Fruit fly (Drosophila melanogaster): ENCODE measurements around the gene schuy.

The schuy gene

DNA sequence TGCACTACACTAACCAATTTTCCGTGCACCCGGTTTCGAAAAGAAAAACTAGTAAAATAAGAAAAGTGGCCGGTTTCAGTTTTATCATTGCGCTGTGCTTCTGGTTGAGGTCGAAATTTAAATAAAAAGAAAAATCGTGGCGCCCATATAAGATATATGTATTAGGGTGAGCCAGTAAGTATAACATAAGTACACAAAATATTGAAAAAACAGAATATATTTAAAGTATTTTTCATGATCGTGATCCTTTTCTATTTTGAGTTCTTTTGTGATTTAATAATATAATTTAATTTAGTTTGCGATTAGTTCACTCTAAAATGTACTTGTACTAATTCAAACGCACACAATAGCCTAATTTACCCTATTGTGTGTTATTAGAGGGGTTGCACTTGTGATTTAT lies 3.0 kb downstream of the schuy start, which contains the start of gene Csas:
Gene Csas, minus strand, starts transcription at position 101 of the 400 bp plus-strand sequence.
- TF ChIP-seq OdsH (GFP tag; optimal IDR thresholded peaks at IDR 0.05): no peak
- TF ChIP-seq CG15336 (GFP tag; IDR thresholded peaks at IDR 0.05): peak; percentile 29; the same call in 1 of the 2 replicates

DNA sequence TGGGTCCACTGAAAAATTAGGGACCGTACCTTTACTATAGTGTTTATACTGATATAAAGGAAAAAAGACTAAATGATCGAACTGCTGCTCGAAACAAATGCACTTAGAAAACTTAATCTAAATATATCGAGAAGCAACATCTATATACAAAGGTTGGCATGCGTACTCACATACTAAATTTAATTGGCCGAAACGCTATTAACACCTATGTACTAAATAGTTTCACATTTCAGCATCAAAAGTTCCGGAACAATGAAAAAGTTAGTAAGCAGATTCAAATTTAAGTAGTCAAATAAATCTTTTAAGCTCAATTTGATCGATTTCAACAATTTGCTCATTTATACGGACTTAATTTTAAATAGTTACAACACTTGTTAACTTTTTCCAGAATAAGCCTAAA lies 5.2 kb downstream of the schuy start, which contains the start of gene fln:
Gene fln, minus strand, starts transcription at position 101 of the 400 bp plus-strand sequence.
- no peak for TF ChIP-seq fd85E (GFP tag; optimal IDR thresholded peaks at IDR 0.05)

DNA sequence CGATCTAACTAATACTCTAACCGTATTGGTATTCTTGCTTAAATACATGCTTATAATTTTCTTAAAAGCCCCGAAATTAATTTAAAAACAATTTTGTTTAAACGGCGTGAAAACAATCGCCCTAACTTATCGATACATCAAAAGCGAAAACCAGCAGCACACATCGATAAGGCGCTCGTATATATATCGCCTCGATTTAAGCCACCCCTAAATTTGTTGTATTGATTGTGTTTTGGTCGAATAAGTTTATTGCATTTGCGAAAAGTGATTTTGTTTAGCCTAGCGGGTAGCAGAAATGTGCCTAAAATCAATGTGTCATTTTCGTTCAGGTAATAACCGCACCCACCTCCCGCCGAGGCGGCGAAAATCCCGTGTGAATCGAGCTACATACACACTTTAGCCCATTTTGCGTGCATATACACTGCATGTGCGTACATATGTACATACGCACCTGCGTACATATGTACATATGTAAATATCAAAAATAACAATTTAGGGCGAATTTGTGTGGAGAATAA lies 5.9 kb downstream of the schuy start, which contains the start of the genes CG7646 and Nca:
Gene CG7646, plus strand, starts transcription at position 174 of the 518 bp plus-strand sequence.
Gene Nca, plus strand, starts transcription at position 174 of the 518 bp plus-strand sequence.
- TF ChIP-seq CG3032 (tag; optimal IDR thresholded peaks at IDR 0.05) (no peak), CG3919 (GFP tag; optimal IDR thresholded peaks at IDR 0.05) (no peak), CG31627 (GFP tag; optimal IDR thresholded peaks at IDR 0.05) (peak; percentile 15), CG4318 (GFP tag; optimal IDR thresholded peaks at IDR 0.05) (no peak), lz (GFP tag; optimal IDR thresholded peaks at IDR 0.05) (peak; percentile 14), Hr4 (GFP tag; optimal IDR thresholded peaks at IDR 0.05) (peak; percentile 1), dac (GFP tag; optimal IDR thresholded peaks at IDR 0.05) (no peak), eg (GFP tag; IDR thresholded peaks at IDR 0.05) (no peak), Sox102F (GFP tag; optimal IDR thresholded peaks at IDR 0.05) (no peak), CG34406 (GFP tag; optimal IDR thresholded peaks at IDR 0.05) (no peak), CG10631 (GFP tag; optimal IDR thresholded peaks at IDR 0.05) (no peak), fd85E (GFP tag; optimal IDR thresholded peaks at IDR 0.05) (no peak), fkh (GFP tag; optimal IDR thresholded peaks at IDR 0.05) (peak; percentile 73), CG10669 (GFP tag; optimal IDR thresholded peaks at IDR 0.05) (no peak), dsx (GFP tag; optimal IDR thresholded peaks at IDR 0.05; ENCODE audit: poor library complexity, severe bottlenecking) (no peak), CG6792 (GFP tag; optimal IDR thresholded peaks at IDR 0.05) (no peak)

DNA sequence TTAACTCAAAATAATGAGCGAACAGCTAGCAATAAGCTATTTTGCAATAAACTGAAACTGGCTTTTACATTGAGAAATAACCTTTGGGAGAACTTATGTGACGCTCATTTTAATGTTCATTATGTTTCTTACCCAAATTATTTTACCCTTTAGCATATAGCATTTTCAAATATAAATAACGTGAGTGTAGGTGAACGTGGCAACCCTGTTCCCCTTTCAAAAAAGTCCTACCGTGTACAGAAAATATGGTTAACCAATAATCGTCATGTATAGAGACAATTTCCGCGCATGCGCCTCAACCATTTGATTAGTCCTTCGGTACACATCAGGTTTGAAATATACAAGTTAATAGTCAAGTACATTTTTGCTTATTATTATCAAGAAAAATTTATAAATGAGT lies 8.1 kb downstream of the schuy start:
- TF ChIP-seq CG10631 (GFP tag; optimal IDR thresholded peaks at IDR 0.05) (no peak), pdm3 (GFP tag; optimal IDR thresholded peaks at IDR 0.05) (no peak), CG16779 (tag; optimal IDR thresholded peaks at IDR 0.05) (no peak), Sox102F (GFP tag; optimal IDR thresholded peaks at IDR 0.05) (no peak), CG31627 (GFP tag; optimal IDR thresholded peaks at IDR 0.05) (no peak), CG11762 (GFP tag; optimal IDR thresholded peaks at IDR 0.05; ENCODE audit: insufficient read depth) (no peak), acj6 (GFP tag; optimal IDR thresholded peaks at IDR 0.05) (no peak), CG11902 (GFP tag; optimal IDR thresholded peaks at IDR 0.05) (no peak), svp (GFP tag) (no peak)

DNA sequence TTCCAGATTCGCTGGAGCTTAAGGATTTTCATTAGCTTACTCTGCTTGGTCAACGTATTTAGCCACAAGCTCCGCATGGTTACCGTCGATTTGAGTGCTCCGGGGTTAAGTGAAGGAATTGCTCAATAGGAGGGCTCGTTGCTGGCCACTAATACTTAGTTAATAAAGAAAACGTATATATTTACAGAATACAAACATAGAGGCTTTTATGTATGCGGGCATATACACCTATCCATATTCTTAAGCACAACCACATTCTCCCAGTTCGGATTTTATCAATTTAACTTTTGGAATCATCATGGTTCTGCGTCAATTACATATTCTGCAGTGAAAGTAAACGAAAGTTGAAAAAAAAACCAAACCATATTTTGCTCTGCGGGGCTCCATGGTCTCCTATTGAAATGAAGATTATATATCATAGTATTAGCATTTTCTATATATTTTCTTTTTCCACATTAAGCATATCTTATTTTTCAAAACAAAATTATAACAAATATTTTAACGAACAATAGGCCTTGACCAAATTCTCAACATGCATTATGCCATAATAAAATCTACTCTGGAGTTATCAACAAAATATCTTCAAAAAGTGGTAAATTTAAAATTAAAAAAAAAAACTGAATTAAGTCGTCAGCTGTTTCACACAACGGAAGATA lies 14.3 kb downstream of the schuy start, which contains the start of the genes Tom20 and Gabat:
Gene Tom20, plus strand, starts transcription at position 564 of the 656 bp plus-strand sequence.
Gene Gabat, minus strand, starts transcription at position 606 of the 656 bp plus-strand sequence.
- TF ChIP-seq Eip78C (GFP tag) (peak; percentile 68), Met (GFP tag; optimal IDR thresholded peaks at IDR 0.05) (no peak)

DNA sequence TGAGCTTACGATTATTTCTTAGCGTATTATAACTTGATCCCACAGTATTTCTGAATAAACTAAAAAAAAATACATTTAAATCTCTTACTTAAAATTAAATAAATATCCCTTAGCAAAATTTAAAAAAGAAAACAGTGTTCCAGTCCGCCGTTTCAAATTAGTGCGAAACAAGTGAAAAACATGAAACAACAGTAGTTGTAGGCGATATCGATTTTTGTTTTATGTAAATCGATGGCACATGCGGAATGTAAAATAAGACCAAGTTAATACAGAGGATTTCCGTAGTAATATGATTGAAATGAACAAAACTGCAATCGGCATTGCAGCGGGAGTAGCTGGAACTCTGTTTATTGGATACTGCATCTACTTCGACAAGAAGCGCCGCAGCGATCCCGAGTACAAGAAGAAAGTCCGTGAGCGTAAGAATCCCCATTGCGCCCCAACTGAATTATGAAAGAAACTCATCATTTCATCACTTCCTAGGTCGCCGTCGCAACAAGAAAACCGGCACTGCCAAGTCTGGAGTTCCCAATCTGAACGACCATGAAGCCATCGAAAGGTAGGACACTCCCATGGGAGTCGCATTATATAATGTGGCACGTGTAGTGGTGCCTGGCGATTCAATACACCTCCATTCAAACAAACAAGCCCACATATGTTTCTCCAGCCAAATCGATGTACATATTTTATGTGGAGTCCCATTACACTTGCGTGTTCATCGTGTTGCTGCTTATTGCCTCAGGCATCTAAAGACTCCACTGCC lies 15.2 kb downstream of the schuy start:
- TF ChIP-seq Sox14 (GFP tag; optimal IDR thresholded peaks at IDR 0.05) (no peak), vri (GFP tag; optimal IDR thresholded peaks at IDR 0.05) (no peak), CG6276 (GFP tag; optimal IDR thresholded peaks at IDR 0.05) (no peak), Eip78C (GFP tag) (peak; percentile 26), dac (GFP tag; optimal IDR thresholded peaks at IDR 0.05) (no peak)
